Worm (Caenorhabditis elegans) whole organism, L4 larva: Measurements from ENCODE around the gene srh-55.

Source experiments
- jun-1 ChIP-seq: fragments of 150-350 bp; optimal IDR thresholded peaks from 2 replicates; lab custom pipeline; 2014; ENCODE audit warnings: missing biosample characterization, missing genetic modification reagents, missing genetic modification characterization
- skn-1 ChIP-seq: fragments of 150-350 bp; optimal IDR thresholded peaks from 2 replicates; lab custom pipeline; 2014; ENCODE audit warnings: missing biosample characterization, missing genetic modification characterization

- TF ChIP-seq skn-1 (tag; lab: Kevin White, UChicago) (no peak), jun-1 (tag; lab: Kevin White, UChicago) (no peak)
Measured at ce11 chrV:15192377-15192776, 39.0 kb downstream of the srh-55 start, which contains the start of gene plc-2.
